Worm (Caenorhabditis elegans) whole organism, early embryonic: Measurements from ENCODE around the gene E04F6.15.

Source experiments
- B0310.2 ChIP-seq: sonication (generic microtip); optimal IDR thresholded peaks from 2 replicates; lab custom pipeline; 2016; ENCODE audit warnings: mild to moderate bottlenecking, missing genetic modification characterization, missing compliant biosample characterization
- F13C5.2 ChIP-seq: sonication (generic microtip); optimal IDR thresholded peaks from 2 replicates; lab custom pipeline; 2017; ENCODE audit warnings: mild to moderate bottlenecking, missing genetic modification characterization, inconsistent platforms, missing compliant biosample characterization
- aly-1 ChIP-seq: sonication (generic microtip); optimal IDR thresholded peaks from 2 replicates; lab custom pipeline; 2016; ENCODE audit warnings: missing genetic modification characterization, missing compliant biosample characterization
- ama-1 ChIP-seq: fragments of 150-350 bp; optimal IDR thresholded peaks from 2 replicates; lab custom pipeline; 2014
- ceh-13 ChIP-seq: fragments of 200-800 bp; sonication (Bioruptor generic); optimal IDR thresholded peaks from 2 replicates; lab custom pipeline; 2018; ENCODE audit warnings: mild to moderate bottlenecking, missing genetic modification characterization, missing compliant biosample characterization
- ceh-36 ChIP-seq: sonication (generic microtip); optimal IDR thresholded peaks from 2 replicates; lab custom pipeline; 2016; ENCODE audit warnings: missing genetic modification characterization, inconsistent platforms, missing compliant biosample characterization
- ets-7 ChIP-seq: sonication (generic microtip); optimal IDR thresholded peaks from 2 replicates; lab custom pipeline; 2016; ENCODE audit warnings: missing genotype, missing genetic modification characterization, missing compliant biosample characterization
- flt-1 ChIP-seq: fragments of 200-800 bp; sonication (Bioruptor generic); IDR thresholded peaks from 2 replicates; pipeline ENCODE4 v1.3.6; 2022; ENCODE audit warnings: missing genetic modification characterization, missing compliant biosample characterization
- hmbx-1 ChIP-seq: sonication (generic microtip); optimal IDR thresholded peaks from 2 replicates; lab custom pipeline; 2016; ENCODE audit warnings: mild to moderate bottlenecking, missing genetic modification characterization, missing compliant biosample characterization
- hmg-4 ChIP-seq: fragments of 200-800 bp; sonication (Bioruptor generic); optimal IDR thresholded peaks from 2 replicates; lab custom pipeline; 2018; ENCODE audit warnings: mild to moderate bottlenecking, missing genetic modification characterization, missing compliant biosample characterization
- hnd-1 ChIP-seq: sonication (generic microtip); optimal IDR thresholded peaks from 2 replicates; lab custom pipeline; 2016; ENCODE audit warnings: missing genetic modification characterization, missing compliant biosample characterization
- pes-1 ChIP-seq: fragments of 200-800 bp; sonication (Bioruptor generic); IDR thresholded peaks from 2 replicates; pipeline ENCODE4 v1.3.6; 2022; ENCODE audit warnings: missing genetic modification reagents, missing genetic modification characterization, missing compliant biosample characterization
- scrt-1 ChIP-seq: fragments of 200-800 bp; sonication (Bioruptor generic); IDR thresholded peaks from 2 replicates; pipeline ENCODE4 v1.3.6; 2022; ENCODE audit warnings: missing genetic modification characterization, missing compliant biosample characterization
- sea-1 ChIP-seq: fragments of 200-800 bp; sonication (Bioruptor generic); conservative IDR thresholded peaks from 2 replicates; pipeline ENCODE4 v1.3.6; 2022; ENCODE audit warnings: missing genetic modification characterization, missing compliant biosample characterization
- tbx-11 ChIP-seq: fragments of 200-800 bp; sonication (Bioruptor generic); IDR thresholded peaks from 2 replicates; pipeline ENCODE4 v1.3.6; 2022; ENCODE audit warnings: missing genetic modification characterization, missing compliant biosample characterization
- tbx-37 ChIP-seq: fragments of 200-800 bp; sonication (Bioruptor generic); conservative IDR thresholded peaks from 2 replicates; pipeline ENCODE4 v1.3.6; 2022; ENCODE audit warnings: missing genetic modification reagents, missing genetic modification characterization, missing compliant biosample characterization
- tra-4 ChIP-seq: sonication (generic microtip); optimal IDR thresholded peaks from 2 replicates; lab custom pipeline; 2017; ENCODE audit warnings: missing genetic modification characterization, missing compliant biosample characterization

Gene E04F6.15

ce11 chrII:7187110-7187509, 23.0 kb downstream of the E04F6.15 start, which contains the start of gene C27H5.6:
TSS of gene C27H5.6 (minus strand) at chrII:7187210.
- no peak for TF ChIP-seq ceh-36 (tag; lab: Kevin White, UChicago)
- TF ChIP-seq sea-1 (GFP tag; lab: Robert Waterston, UW) = no peak
- no peak for TF ChIP-seq B0310.2
- no peak for TF ChIP-seq hnd-1 (tag; lab: Kevin White, UChicago)
- TF ChIP-seq F13C5.2 = no peak
- TF ChIP-seq hmg-4 (GFP tag; lab: Kevin White, UChicago) = no peak
- TF ChIP-seq tbx-11 (GFP tag; lab: Robert Waterston, UW) = no peak
- TF ChIP-seq ets-7 = no peak
- no peak for TF ChIP-seq ceh-13 (GFP tag; lab: Kevin White, UChicago)
- TF ChIP-seq scrt-1 (GFP tag; lab: Robert Waterston, UW) = no peak
- no peak for TF ChIP-seq tbx-37 (GFP tag; lab: Robert Waterston, UW)
- TF ChIP-seq flt-1 (GFP tag; lab: Robert Waterston, UW) = no peak
- TF ChIP-seq hmbx-1 (tag; lab: Kevin White, UChicago) = no peak
- no peak for TF ChIP-seq aly-1 (tag; lab: Kevin White, UChicago)
- no peak for TF ChIP-seq ama-1 (lab: Kevin White, UChicago)
- no peak for TF ChIP-seq pes-1 (GFP tag; lab: Robert Waterston, UW)

- no peak for TF ChIP-seq tbx-11 (GFP tag; lab: Robert Waterston, UW)
- no peak for TF ChIP-seq ets-7
- TF ChIP-seq aly-1 (tag; lab: Kevin White, UChicago) = no peak
- no peak for TF ChIP-seq tra-4 (tag; lab: Kevin White, UChicago)
- no peak for TF ChIP-seq tbx-37 (GFP tag; lab: Robert Waterston, UW)
- no peak for TF ChIP-seq B0310.2
- TF ChIP-seq ceh-13 (GFP tag; lab: Kevin White, UChicago) = no peak
- TF ChIP-seq pes-1 (GFP tag; lab: Robert Waterston, UW) = no peak
- TF ChIP-seq hnd-1 (tag; lab: Kevin White, UChicago) = no peak
- no peak for TF ChIP-seq sea-1 (GFP tag; lab: Robert Waterston, UW)
- no peak for TF ChIP-seq flt-1 (GFP tag; lab: Robert Waterston, UW)
- no peak for TF ChIP-seq ama-1 (lab: Kevin White, UChicago)
- no peak for TF ChIP-seq F13C5.2
These were observed 24.0 kb downstream of the E04F6.15 start for ce11 chrII:7186117-7186516.

ce11 chrII:7183493-7184272, 26.4 kb downstream of the E04F6.15 start, which contains the start of gene pdl-1:
TSS of gene pdl-1 (plus strand) at chrII:7183801.
- peak; percentile 76 for TF ChIP-seq hmbx-1 (tag; lab: Kevin White, UChicago)
- peak; percentile 87 for TF ChIP-seq ets-7
- peak; percentile 96 for TF ChIP-seq sea-1 (GFP tag; lab: Robert Waterston, UW)
- no peak for TF ChIP-seq ama-1 (lab: Kevin White, UChicago)
- peak; percentile 97 for TF ChIP-seq scrt-1 (GFP tag; lab: Robert Waterston, UW)
- peak; percentile 84 for TF ChIP-seq tra-4 (tag; lab: Kevin White, UChicago)
- TF ChIP-seq tbx-11 (GFP tag; lab: Robert Waterston, UW) = peak; percentile 94
- peak; percentile 95 for TF ChIP-seq ceh-13 (GFP tag; lab: Kevin White, UChicago)
- peak; percentile 90 for TF ChIP-seq hnd-1 (tag; lab: Kevin White, UChicago)
- TF ChIP-seq aly-1 (tag; lab: Kevin White, UChicago) = peak; percentile 96
- peak; percentile 96 for TF ChIP-seq F13C5.2
- TF ChIP-seq hmg-4 (GFP tag; lab: Kevin White, UChicago) = peak; percentile 97
- TF ChIP-seq ceh-36 (tag; lab: Kevin White, UChicago) = peak; percentile 94
- TF ChIP-seq pes-1 (GFP tag; lab: Robert Waterston, UW) = peak; percentile 97
- peak; percentile 92 for TF ChIP-seq tbx-37 (GFP tag; lab: Robert Waterston, UW)
- peak; percentile 97 for TF ChIP-seq flt-1 (GFP tag; lab: Robert Waterston, UW)
- peak; percentile 89 for TF ChIP-seq B0310.2

- TF ChIP-seq tra-4 (tag; lab: Kevin White, UChicago) = no peak
- no peak for TF ChIP-seq flt-1 (GFP tag; lab: Robert Waterston, UW)
- TF ChIP-seq ceh-13 (GFP tag; lab: Kevin White, UChicago) = no peak
- TF ChIP-seq ceh-36 (tag; lab: Kevin White, UChicago) = no peak
- TF ChIP-seq ama-1 (lab: Kevin White, UChicago) = no peak
- TF ChIP-seq tbx-37 (GFP tag; lab: Robert Waterston, UW) = no peak
- no peak for TF ChIP-seq B0310.2
- TF ChIP-seq hnd-1 (tag; lab: Kevin White, UChicago) = no peak
- no peak for TF ChIP-seq aly-1 (tag; lab: Kevin White, UChicago)
- TF ChIP-seq hmbx-1 (tag; lab: Kevin White, UChicago) = no peak
- no peak for TF ChIP-seq sea-1 (GFP tag; lab: Robert Waterston, UW)
- TF ChIP-seq ets-7 = no peak
- no peak for TF ChIP-seq pes-1 (GFP tag; lab: Robert Waterston, UW)
- TF ChIP-seq hmg-4 (GFP tag; lab: Kevin White, UChicago) = no peak
These were observed 27.5 kb downstream of the E04F6.15 start for ce11 chrII:7182630-7183029.

ce11 chrII:7176108-7176507, 34.0 kb downstream of the E04F6.15 start:
- TF ChIP-seq ama-1 (lab: Kevin White, UChicago) (no peak), pes-1 (GFP tag; lab: Robert Waterston, UW) (no peak), hmbx-1 (tag; lab: Kevin White, UChicago) (no peak), hmg-4 (GFP tag; lab: Kevin White, UChicago) (no peak), ets-7 (no peak), scrt-1 (GFP tag; lab: Robert Waterston, UW) (no peak), B0310.2 (no peak), flt-1 (GFP tag; lab: Robert Waterston, UW) (no peak)

ce11 chrII:7174843-7175242, 35.2 kb downstream of the E04F6.15 start, which contains the start of gene glc-4:
TSS of gene glc-4 (minus strand) at chrII:7174943.
- TF ChIP-seq hnd-1 (tag; lab: Kevin White, UChicago) (no peak), B0310.2 (no peak), pes-1 (GFP tag; lab: Robert Waterston, UW) (no peak), ceh-36 (tag; lab: Kevin White, UChicago) (no peak), ets-7 (no peak), tbx-37 (GFP tag; lab: Robert Waterston, UW) (no peak), tbx-11 (GFP tag; lab: Robert Waterston, UW) (no peak), hmg-4 (GFP tag; lab: Kevin White, UChicago) (no peak), F13C5.2 (no peak)
